Fruit fly (Drosophila melanogaster): ENCODE measurements around the gene her.
A peak's percentile ranks its signal among the peaks of the same experiment; 100 is the strongest.

her gene

DNA sequence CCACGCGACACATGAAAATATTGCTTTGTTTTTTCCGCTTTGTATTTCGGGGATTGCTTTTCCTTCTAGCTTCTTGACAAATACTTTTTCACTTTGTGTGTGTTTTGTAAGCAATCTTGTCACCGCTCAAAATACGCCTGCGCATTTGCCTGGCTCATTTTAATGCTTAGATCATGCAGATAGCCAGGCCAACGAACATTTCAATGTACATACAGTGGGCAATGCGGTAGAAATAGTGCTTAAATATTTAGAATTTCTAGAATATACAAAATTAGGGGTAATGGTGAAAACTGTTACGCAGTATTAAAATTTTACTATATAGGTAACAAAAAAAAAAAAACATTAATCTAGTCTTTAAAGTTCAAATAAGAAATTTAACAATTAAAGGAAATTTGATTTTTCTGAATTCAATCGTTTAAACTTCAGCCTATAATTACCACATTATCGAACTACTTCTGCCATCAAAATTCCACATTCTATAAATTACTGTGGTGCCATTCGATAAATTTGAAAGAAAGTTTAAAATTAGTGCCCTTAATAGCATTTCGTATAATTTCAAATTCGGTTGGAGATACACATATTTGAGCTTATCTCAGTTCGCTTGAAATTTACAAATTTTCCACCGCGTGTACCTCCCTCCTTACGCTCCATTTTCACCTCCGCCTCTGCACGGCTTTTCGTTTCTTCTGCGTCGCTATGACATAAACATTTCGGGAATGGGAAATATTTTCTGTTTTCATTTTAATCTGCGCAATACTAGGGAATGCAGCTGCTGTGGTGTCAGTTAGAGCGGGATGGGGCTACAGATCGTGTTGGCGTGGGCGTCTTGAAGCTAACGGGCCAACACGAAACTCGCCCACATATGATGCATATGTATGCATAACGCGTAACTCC is 30.1 kb downstream of the her start:
- no peak for TF ChIP-seq Pif1B (GFP tag; optimal IDR thresholded peaks at IDR 0.05)
- no peak for TF ChIP-seq gl (tag; optimal IDR thresholded peaks at IDR 0.05)
- no peak for TF ChIP-seq CG15710 (tag; optimal IDR thresholded peaks at IDR 0.05)
- TF ChIP-seq CG12605 (GFP tag; IDR thresholded peaks at IDR 0.05), result no peak
- no peak for TF ChIP-seq Pif1A (GFP tag; optimal IDR thresholded peaks at IDR 0.05)
- TF ChIP-seq CG10348 (GFP tag; IDR thresholded peaks at IDR 0.05), result no peak
- no peak for TF ChIP-seq CG4496 (GFP tag; IDR thresholded peaks at IDR 0.05)
- TF ChIP-seq CG9948 (tag; optimal IDR thresholded peaks at IDR 0.05), result no peak
- no peak for TF ChIP-seq EcR (GFP tag; optimal IDR thresholded peaks at IDR 0.05)
- no peak for TF ChIP-seq CG14655 (GFP tag; optimal IDR thresholded peaks at IDR 0.05)
- TF ChIP-seq CG17806 (tag; optimal IDR thresholded peaks at IDR 0.05), result no peak
- TF ChIP-seq Snoo (tag; optimal IDR thresholded peaks at IDR 0.05), result no peak
- no peak for TF ChIP-seq rn (GFP tag; IDR thresholded peaks at IDR 0.05)
- TF ChIP-seq fd96Ca (GFP tag; IDR thresholded peaks at IDR 0.05), result no peak
- TF ChIP-seq CG8301 (tag; optimal IDR thresholded peaks at IDR 0.05), result no peak
- no peak for TF ChIP-seq D1 (tag; optimal IDR thresholded peaks at IDR 0.05)
- TF ChIP-seq CG34367 (tag; optimal IDR thresholded peaks at IDR 0.05), result no peak
- no peak for TF ChIP-seq CG8159 (tag; optimal IDR thresholded peaks at IDR 0.05)

DNA sequence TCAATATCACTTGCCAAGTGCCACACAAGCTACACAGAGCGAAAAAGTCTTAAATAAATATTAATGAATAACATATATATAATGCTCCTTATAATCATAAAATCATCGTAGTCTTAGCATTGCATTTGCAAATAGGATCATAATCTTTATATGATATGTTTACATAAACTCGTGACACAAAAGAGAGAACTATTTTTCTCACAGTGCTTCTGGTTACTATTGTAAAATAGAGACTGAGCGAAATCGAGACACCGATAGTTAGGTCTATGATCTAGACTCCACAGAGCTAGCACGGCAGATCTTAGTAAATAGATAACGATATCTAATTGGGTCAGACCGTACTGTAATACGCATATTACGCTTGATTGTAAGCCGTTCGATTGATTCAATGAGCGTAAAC is 32.7 kb downstream of the her start:
- TF ChIP-seq CG12605 (GFP tag; IDR thresholded peaks at IDR 0.05) (peak; percentile 88), Ets98B (GFP tag; IDR thresholded peaks at IDR 0.05) (no peak), Pif1A (GFP tag; optimal IDR thresholded peaks at IDR 0.05) (peak; percentile 7), Pif1B (GFP tag; optimal IDR thresholded peaks at IDR 0.05) (peak; percentile 44)

DNA sequence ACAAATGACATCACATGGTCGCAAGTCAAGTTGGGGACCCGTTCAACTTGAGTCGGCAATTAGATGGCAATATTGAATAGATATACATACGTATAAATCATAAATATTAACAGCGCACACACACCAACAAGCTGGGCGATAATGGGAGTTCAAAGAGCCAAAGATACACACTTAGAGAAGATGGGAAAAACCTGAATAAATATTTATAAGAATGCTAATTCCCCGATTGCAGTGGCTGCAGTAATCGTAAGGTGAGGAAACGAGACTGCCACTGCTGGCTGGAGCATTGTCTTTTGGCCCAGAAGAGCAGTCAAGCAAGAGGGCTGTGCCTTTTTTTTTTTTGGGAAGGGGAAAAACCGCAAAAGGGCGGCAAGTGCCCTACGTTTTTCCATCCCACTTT is 33.2 kb downstream of the her start:
- TF ChIP-seq CG9948 (tag; optimal IDR thresholded peaks at IDR 0.05) (no peak), Pif1B (GFP tag; optimal IDR thresholded peaks at IDR 0.05) (no peak), CG13204 (GFP tag; optimal IDR thresholded peaks at IDR 0.05) (no peak), EcR (GFP tag; optimal IDR thresholded peaks at IDR 0.05) (no peak), D1 (tag; optimal IDR thresholded peaks at IDR 0.05) (no peak)

DNA sequence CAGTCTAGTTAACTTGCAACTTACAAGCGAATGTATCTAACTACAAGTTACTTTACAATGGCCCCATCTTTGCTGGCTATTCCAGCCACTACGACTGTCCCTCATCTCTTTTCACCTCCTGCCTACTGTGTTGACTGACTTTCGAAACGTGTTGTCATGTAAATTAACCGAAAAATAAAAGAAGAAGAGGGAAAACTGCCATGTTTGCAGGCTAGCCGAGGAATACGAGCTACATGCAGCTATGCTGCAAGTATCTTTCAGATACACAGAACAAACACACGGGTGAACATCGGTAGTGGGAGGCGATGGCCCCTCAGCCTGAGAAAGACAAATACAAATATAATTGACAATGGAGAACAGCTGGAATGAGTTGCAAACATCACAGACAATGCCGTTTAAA is 33.7 kb downstream of the her start:
- TF ChIP-seq CG34367 (tag; optimal IDR thresholded peaks at IDR 0.05) (no peak), CG32121 (GFP tag; IDR thresholded peaks at IDR 0.05) (no peak), CG13204 (GFP tag; optimal IDR thresholded peaks at IDR 0.05) (no peak), CG9948 (tag; optimal IDR thresholded peaks at IDR 0.05) (no peak), CG12605 (GFP tag; IDR thresholded peaks at IDR 0.05) (no peak), Snoo (tag; optimal IDR thresholded peaks at IDR 0.05) (no peak), D1 (tag; optimal IDR thresholded peaks at IDR 0.05) (no peak), Pif1B (GFP tag; optimal IDR thresholded peaks at IDR 0.05) (no peak)

DNA sequence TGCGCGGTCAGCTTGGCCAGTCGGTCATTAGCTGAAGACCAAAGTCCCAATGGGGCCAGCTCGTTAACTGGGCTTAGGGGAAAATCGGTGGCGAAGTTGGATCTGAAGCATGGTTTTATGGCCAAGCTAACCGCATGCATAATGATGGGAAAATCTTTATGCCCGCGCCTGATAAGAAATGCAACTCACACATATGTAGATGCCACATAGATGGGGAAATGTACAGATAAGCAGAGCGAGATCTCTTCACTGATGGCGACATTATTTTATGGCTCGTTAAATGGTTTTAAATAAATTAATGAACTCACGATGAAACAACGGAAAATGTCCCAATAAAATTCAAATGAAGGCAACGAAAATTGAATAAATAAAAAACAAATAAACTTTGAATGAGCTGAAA is 34.9 kb downstream of the her start:
- TF ChIP-seq CG9948 (tag; optimal IDR thresholded peaks at IDR 0.05) (no peak), CG17806 (tag; optimal IDR thresholded peaks at IDR 0.05) (no peak), CG8159 (tag; optimal IDR thresholded peaks at IDR 0.05) (no peak), Pif1A (GFP tag; optimal IDR thresholded peaks at IDR 0.05) (no peak), CG14655 (GFP tag; optimal IDR thresholded peaks at IDR 0.05) (no peak), CG8301 (tag; optimal IDR thresholded peaks at IDR 0.05) (no peak), CG32121 (GFP tag; IDR thresholded peaks at IDR 0.05) (no peak), CG12605 (GFP tag; IDR thresholded peaks at IDR 0.05) (no peak), fd96Ca (GFP tag; IDR thresholded peaks at IDR 0.05) (no peak), gl (tag; optimal IDR thresholded peaks at IDR 0.05) (no peak), Ets98B (GFP tag; IDR thresholded peaks at IDR 0.05) (no peak), CG13204 (GFP tag; optimal IDR thresholded peaks at IDR 0.05) (no peak), CG4496 (GFP tag; IDR thresholded peaks at IDR 0.05) (no peak), Pif1B (GFP tag; optimal IDR thresholded peaks at IDR 0.05) (no peak)

DNA sequence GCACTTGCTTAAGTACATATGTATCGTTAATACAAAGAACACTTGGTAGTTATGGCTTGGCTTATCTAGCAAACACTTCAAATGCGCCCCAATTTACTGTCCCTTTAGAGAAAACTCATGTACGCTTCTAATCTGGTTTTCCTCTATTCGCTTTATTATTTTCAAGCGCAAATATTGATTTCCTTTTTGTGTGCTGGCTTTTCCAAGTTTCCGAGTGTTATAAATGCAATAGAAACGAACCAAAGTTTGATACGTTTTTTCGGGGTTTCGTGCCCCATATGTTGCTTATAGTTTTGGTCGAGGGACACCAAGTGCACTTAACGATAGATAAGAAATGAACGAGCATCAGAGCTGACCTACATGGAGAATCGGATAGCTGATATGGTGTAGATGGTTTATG is 36.9 kb downstream of the her start:
- TF ChIP-seq Ets98B (GFP tag; IDR thresholded peaks at IDR 0.05) (no peak), CG32121 (GFP tag; IDR thresholded peaks at IDR 0.05) (no peak), Pif1B (GFP tag; optimal IDR thresholded peaks at IDR 0.05) (no peak), CG4496 (GFP tag; IDR thresholded peaks at IDR 0.05) (no peak), CG14655 (GFP tag; optimal IDR thresholded peaks at IDR 0.05) (no peak), CG8159 (tag; optimal IDR thresholded peaks at IDR 0.05) (no peak), CG9948 (tag; optimal IDR thresholded peaks at IDR 0.05) (no peak), CG34367 (tag; optimal IDR thresholded peaks at IDR 0.05) (no peak), CG13204 (GFP tag; optimal IDR thresholded peaks at IDR 0.05) (no peak), CG8301 (tag; optimal IDR thresholded peaks at IDR 0.05) (no peak), rn (GFP tag; IDR thresholded peaks at IDR 0.05) (no peak), Snoo (tag; optimal IDR thresholded peaks at IDR 0.05) (no peak), gl (tag; optimal IDR thresholded peaks at IDR 0.05) (no peak)
